Fruit fly (Drosophila melanogaster) whole organism, adult: ENCODE results near the gene CG9503.

Experiments
- CG11617 ChIP-seq: fragments of 200-800 bp; sonication (Bioruptor generic); optimal IDR thresholded peaks from 2 replicates; lab custom pipeline; 2017; ENCODE audit warnings: mild to moderate bottlenecking, missing biosample characterization, missing genetic modification reagents, missing genetic modification characterization
- CG14711 ChIP-seq: fragments of 200-800 bp; sonication (Bioruptor generic); optimal IDR thresholded peaks from 2 replicates; lab custom pipeline; 2018; ENCODE audit warnings: missing biosample characterization, mild to moderate bottlenecking, missing genetic modification characterization, moderate library complexity
- CG5204 ChIP-seq: fragments of 200-800 bp; sonication (Bioruptor generic); optimal IDR thresholded peaks from 2 replicates; lab custom pipeline; 2016; ENCODE audit warnings: missing biosample characterization, missing genetic modification characterization
- CG7045 ChIP-seq: fragments of 200-800 bp; sonication (Bioruptor generic); optimal IDR thresholded peaks from 2 replicates; lab custom pipeline; 2017; ENCODE audit warnings: missing biosample characterization, mild to moderate bottlenecking, missing genetic modification characterization
- CG7101 ChIP-seq: fragments of 200-800 bp; sonication (Bioruptor generic); optimal IDR thresholded peaks from 2 replicates; lab custom pipeline; 2018; ENCODE audit warnings: missing biosample characterization, mild to moderate bottlenecking, missing genetic modification characterization, moderate library complexity
- Clk ChIP-seq: fragments of 200-800 bp; sonication (Bioruptor generic); optimal IDR thresholded peaks from 2 replicates; lab custom pipeline; 2017; ENCODE audit warnings: missing biosample characterization, missing genetic modification characterization
- Hr96 ChIP-seq: fragments of 200-800 bp; sonication (Bioruptor generic); optimal IDR thresholded peaks from 2 replicates; lab custom pipeline; 2016; ENCODE audit warnings: missing biosample characterization, missing genetic modification characterization
- Mnt ChIP-seq: fragments of 200-800 bp; sonication (Bioruptor generic); optimal IDR thresholded peaks from 2 replicates; lab custom pipeline; 2016; ENCODE audit warnings: missing biosample characterization, mild to moderate bottlenecking, missing genetic modification characterization
- bab1 ChIP-seq: fragments of 200-800 bp; sonication (Bioruptor generic); optimal IDR thresholded peaks from 3 replicates; lab custom pipeline; 2019; ENCODE audit warnings: missing biosample characterization, mild to moderate bottlenecking, missing genetic modification characterization, moderate library complexity
- cic ChIP-seq: fragments of 200-800 bp; sonication (Bioruptor generic); optimal IDR thresholded peaks from 2 replicates; lab custom pipeline; 2017; ENCODE audit warnings: missing biosample characterization, mild to moderate bottlenecking, missing genetic modification characterization, moderate library complexity
- kay ChIP-seq: fragments of 200-800 bp; sonication (Bioruptor generic); peaks from one replicate; lab custom pipeline; 2016; ENCODE audit warnings: missing biosample characterization, missing genetic modification characterization, borderline replicate concordance
- pad ChIP-seq: fragments of 200-800 bp; sonication (Bioruptor generic); optimal IDR thresholded peaks from 3 replicates; lab custom pipeline; 2017; ENCODE audit warnings: missing biosample characterization, missing genetic modification characterization, mild to moderate bottlenecking, moderate library complexity, missing genetic modification reagents
- tj ChIP-seq: fragments of 200-800 bp; sonication (Bioruptor generic); optimal IDR thresholded peaks from 3 replicates; lab custom pipeline; 2017; ENCODE audit warnings: missing biosample characterization, mild to moderate bottlenecking, missing genetic modification characterization, moderate library complexity
- toe ChIP-seq: fragments of 200-800 bp; sonication (Bioruptor generic); optimal IDR thresholded peaks from 2 replicates; lab custom pipeline; 2016; ENCODE audit warnings: missing biosample characterization, missing genetic modification characterization

- TF ChIP-seq Clk (GFP tag; lab: Kevin White, UChicago) (no peak), Mnt (no peak), kay (GFP tag; lab: Kevin White, UChicago) (no peak), tj (GFP tag; lab: Kevin White, UChicago) (no peak), CG5204 (GFP tag; lab: Kevin White, UChicago) (no peak), CG14711 (no peak), cic (no peak), CG7101 (no peak), CG7045 (GFP tag; lab: Kevin White, UChicago) (no peak), bab1 (no peak), toe (no peak), Hr96 (GFP tag; lab: Kevin White, UChicago) (no peak), pad (GFP tag; lab: Kevin White, UChicago) (no peak), CG11617 (GFP tag; lab: Kevin White, UChicago) (no peak)
Measured at dm6 chrX:14896791-14897190, 26.5 kb downstream of the CG9503 start, which contains the start of gene CG9514.
